Worm (Caenorhabditis elegans): ENCODE measurements around the gene mdt-10.

Gene mdt-10

ce11 chrII:7857485-7858010 lies 2.7 kb upstream of the mdt-10 start, which contains the start of the genes cec-3 and T09A5.15 (continued):
- TF ChIP-seq fos-1 (tag; optimal IDR thresholded peaks at IDR 0.05) (no peak), dpl-1 (GFP tag; optimal IDR thresholded peaks at IDR 0.05) (peak; percentile 52), daf-12 (tag; optimal IDR thresholded peaks at IDR 0.05) (no peak), T20F7.1 (GFP tag; optimal IDR thresholded peaks at IDR 0.05) (peak; percentile 98), Y105C5A.15 (GFP tag; IDR thresholded peaks at IDR 0.05) (no peak), hlh-30 (tag; optimal IDR thresholded peaks at IDR 0.05; ENCODE audit: insufficient read depth) (peak; percentile 4), lsy-2 (tag; optimal IDR thresholded peaks at IDR 0.05) (peak in 1 of 2 experiments; percentile 66), madf-9 (GFP tag; conservative IDR thresholded peaks at IDR 0.05) (no peak), mep-1 (tag; optimal IDR thresholded peaks at IDR 0.05) (peak; percentile 33), ceh-82 (tag; optimal IDR thresholded peaks at IDR 0.05) (no peak)

ce11 chrII:7855619-7856018 lies 777 bp upstream of the mdt-10 start, which contains the start of gene mdmh-35:
Gene mdmh-35 (minus strand): TSS chrII:7855719.
- TF ChIP-seq aha-1 (tag) (peak; percentile 26), snpc-4 (tag; optimal IDR thresholded peaks at IDR 0.05) (no peak)

ce11 chrII:7853679-7854078 lies 1.2 kb downstream of the mdt-10 start, which contains the start of gene T09A5.5:
Gene T09A5.5 (minus strand): TSS chrII:7853779.
- TF ChIP-seq F49E8.2 (tag; optimal IDR thresholded peaks at IDR 0.05; ENCODE audit: borderline replicate concordance), result no peak
- TF ChIP-seq unc-130 (GFP tag; optimal IDR thresholded peaks at IDR 0.05), result no peak
- no peak for TF ChIP-seq daf-16 (GFP tag; optimal IDR thresholded peaks at IDR 0.05)
- TF ChIP-seq daf-16 (tag; optimal IDR thresholded peaks at IDR 0.05), result no peak
- TF ChIP-seq mep-1 (tag; optimal IDR thresholded peaks at IDR 0.05), result no peak
- TF ChIP-seq dmd-9 (GFP tag; IDR thresholded peaks at IDR 0.05), result no peak
- TF ChIP-seq mxl-2 (GFP tag; conservative IDR thresholded peaks at IDR 0.05), result no peak
- no peak for TF ChIP-seq cey-2 (tag; optimal IDR thresholded peaks at IDR 0.05; ENCODE audit: borderline replicate concordance, insufficient read depth)

DNA sequence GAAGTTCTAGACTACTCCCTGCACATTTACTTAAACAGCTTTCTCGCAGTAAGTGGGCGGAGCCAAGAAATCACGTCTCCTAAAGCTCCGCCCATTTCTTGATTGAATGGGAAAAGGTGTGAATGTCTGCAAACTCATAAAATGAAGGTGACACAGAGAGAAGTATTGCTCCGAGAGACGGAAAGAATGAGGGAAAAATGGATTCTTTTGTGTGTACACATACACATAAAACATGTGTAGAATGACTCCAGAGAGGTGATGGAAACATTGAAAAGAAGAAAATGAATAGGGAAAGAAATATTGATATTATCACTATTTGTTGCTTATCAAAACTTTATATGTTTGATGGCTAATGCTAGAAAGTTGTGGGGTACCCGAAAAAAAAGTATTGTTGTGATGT lies 3.4 kb downstream of the mdt-10 start:
- TF ChIP-seq pha-4 (GFP tag; IDR thresholded peaks at IDR 0.05) (no peak), pha-4 (tag; optimal IDR thresholded peaks at IDR 0.05) (no peak), php-3 (GFP tag; IDR thresholded peaks at IDR 0.05) (peak; percentile 44; the same call in 1 of the 2 replicates), hlh-30 (tag; optimal IDR thresholded peaks at IDR 0.05; ENCODE audit: insufficient read depth) (peak; percentile 9), lim-7 (GFP tag; IDR thresholded peaks at IDR 0.05) (no peak), pqm-1 (tag; optimal IDR thresholded peaks at IDR 0.05) (peak; percentile 73), ztf-7 (tag; optimal IDR thresholded peaks at IDR 0.05) (no peak), tra-1 (GFP tag; IDR thresholded peaks at IDR 0.05) (no peak), nhr-42 (GFP tag; IDR thresholded peaks at IDR 0.05) (no peak), nhr-76 (tag; optimal IDR thresholded peaks at IDR 0.05) (no peak), daf-12 (tag; optimal IDR thresholded peaks at IDR 0.05) (no peak), hmg-1.1 (GFP tag; IDR thresholded peaks at IDR 0.05) (0 out of 2 replicates have a peak, but pooled peaks have one; percentile 37), lir-3 (tag; optimal IDR thresholded peaks at IDR 0.05) (no peak), T26A8.4 (GFP tag; IDR thresholded peaks at IDR 0.05) (no peak), F49E8.2 (tag; optimal IDR thresholded peaks at IDR 0.05; ENCODE audit: borderline replicate concordance) (no peak), ces-1 (GFP tag; optimal IDR thresholded peaks at IDR 0.05) (no peak), lin-15B (tag; optimal IDR thresholded peaks at IDR 0.05) (no peak), arid-1 (GFP tag; conservative IDR thresholded peaks at IDR 0.05) (no peak), vab-7 (GFP tag; IDR thresholded peaks at IDR 0.05) (no peak), egl-27 (tag; optimal IDR thresholded peaks at IDR 0.05) (no peak), mep-1 (tag; optimal IDR thresholded peaks at IDR 0.05) (peak; percentile 6), daf-16 (GFP tag; optimal IDR thresholded peaks at IDR 0.05) (no peak), daf-16 (tag; optimal IDR thresholded peaks at IDR 0.05) (peak; percentile 51), nhr-28 (tag; optimal IDR thresholded peaks at IDR 0.05) (peak; percentile 58), dve-1 (tag; optimal IDR thresholded peaks at IDR 0.05; ENCODE audit: insufficient read depth) (peak; percentile 60)

Measured in whole organism, L4 larva.